Fruit fly (Drosophila melanogaster) whole organism, embryonic: ENCODE measurements around the gene Hmbs.
A peak's percentile ranks its signal among the peaks of the same experiment; 100 is the strongest.

Experiments used
- CG1024 ChIP-seq: fragments of 200-800 bp; sonication (Bioruptor generic); IDR thresholded peaks from 2 replicates; pipeline ENCODE4 v1.3.6; 2022; ENCODE audit warnings: missing biosample characterization, missing genetic modification characterization
- CG10654 ChIP-seq: fragments of 200-800 bp; sonication (Bioruptor generic); optimal IDR thresholded peaks from 2 replicates; lab custom pipeline; 2016; ENCODE audit warnings: missing biosample characterization, missing genetic modification characterization
- CG12219 ChIP-seq: fragments of 200-800 bp; sonication (Bioruptor generic); optimal IDR thresholded peaks from 3 replicates; lab custom pipeline; 2018; ENCODE audit warnings: missing biosample characterization, mild to moderate bottlenecking, missing genetic modification characterization
- CG12769 ChIP-seq: fragments of 200-800 bp; sonication (Bioruptor generic); optimal IDR thresholded peaks from 2 replicates; lab custom pipeline; 2019; ENCODE audit warnings: missing biosample characterization, mild to moderate bottlenecking, missing genetic modification characterization, moderate library complexity
- CG13287 ChIP-seq: fragments of 200-800 bp; sonication (Bioruptor generic); IDR thresholded peaks from 2 replicates; pipeline ENCODE4 v1.3.6; 2022; ENCODE audit warnings: missing biosample characterization, missing genetic modification characterization; ENCODE audit not compliant: partially characterized antibody
- CG14860 ChIP-seq: fragments of 200-800 bp; sonication (Bioruptor generic); IDR thresholded peaks from 3 replicates; pipeline ENCODE4 v1.3.6; 2022; ENCODE audit warnings: missing biosample characterization, missing genetic modification characterization; ENCODE audit not compliant: partially characterized antibody
- CG15696 ChIP-seq: fragments of 200-800 bp; sonication (Bioruptor generic); optimal IDR thresholded peaks from 2 replicates; lab custom pipeline; 2019; ENCODE audit warnings: missing biosample characterization, mild to moderate bottlenecking, missing genetic modification characterization, moderate library complexity
- CG17829 ChIP-seq: fragments of 200-800 bp; optimal IDR thresholded peaks from 2 replicates; lab custom pipeline; 2019; ENCODE audit warnings: missing biosample characterization, mild to moderate bottlenecking, missing genetic modification characterization, moderate library complexity
- CG1832 ChIP-seq: fragments of 200-800 bp; sonication (Bioruptor generic); optimal IDR thresholded peaks from 2 replicates; lab custom pipeline; 2017; ENCODE audit warnings: missing biosample characterization, mild to moderate bottlenecking, missing genetic modification characterization, inconsistent platforms
- CG2889 ChIP-seq: fragments of 200-800 bp; sonication (Bioruptor generic); IDR thresholded peaks from 3 replicates; pipeline ENCODE4 v1.3.6; 2022; ENCODE audit warnings: missing biosample characterization, missing genetic modification characterization
- CG4360 ChIP-seq: fragments of 200-800 bp; sonication (Bioruptor generic); IDR thresholded peaks from 2 replicates; pipeline ENCODE4 v1.3.6; 2022; ENCODE audit warnings: missing biosample characterization, missing genetic modification characterization
- CG4707 ChIP-seq: fragments of 200-800 bp; sonication (Bioruptor generic); optimal IDR thresholded peaks from 2 replicates; lab custom pipeline; 2018; ENCODE audit warnings: missing biosample characterization, mild to moderate bottlenecking, missing genetic modification characterization, moderate library complexity
- CG5953 ChIP-seq: fragments of 200-800 bp; sonication (Bioruptor generic); IDR thresholded peaks from 2 replicates; pipeline ENCODE4 v1.3.6; 2022; ENCODE audit warnings: missing biosample characterization, missing genetic modification characterization
- CG6854 ChIP-seq: fragments of 200-800 bp; sonication (Bioruptor generic); optimal IDR thresholded peaks from 3 replicates; lab custom pipeline; 2017; ENCODE audit warnings: missing biosample characterization, mild to moderate bottlenecking, missing genetic modification characterization
- CG7271 ChIP-seq: fragments of 200-800 bp; sonication (Bioruptor generic); optimal IDR thresholded peaks from 2 replicates; lab custom pipeline; 2018; ENCODE audit warnings: missing biosample characterization, mild to moderate bottlenecking, missing genetic modification characterization, moderate library complexity
- CG7786 ChIP-seq: fragments of 200-800 bp; sonication (Bioruptor generic); optimal IDR thresholded peaks from 2 replicates; lab custom pipeline; 2016; ENCODE audit warnings: missing biosample characterization, missing genetic modification characterization
- CG8089 ChIP-seq: fragments of 200-800 bp; sonication (Bioruptor generic); optimal IDR thresholded peaks from 3 replicates; lab custom pipeline; 2016; ENCODE audit warnings: missing biosample characterization, missing genetic modification characterization
- CG9609 ChIP-seq: fragments of 200-800 bp; sonication (Bioruptor generic); optimal IDR thresholded peaks from 3 replicates; lab custom pipeline; 2016; ENCODE audit warnings: missing biosample characterization, missing genetic modification characterization
- CG9876 ChIP-seq: fragments of 200-800 bp; sonication (Bioruptor generic); optimal IDR thresholded peaks from 2 replicates; lab custom pipeline; 2016; ENCODE audit warnings: missing biosample characterization, missing genetic modification characterization
- CoRest ChIP-seq: fragments of 200-800 bp; sonication (Bioruptor generic); optimal IDR thresholded peaks from 3 replicates; lab custom pipeline; 2018; ENCODE audit warnings: missing biosample characterization, mild to moderate bottlenecking, missing genetic modification characterization, moderate library complexity
- Dbx ChIP-seq: fragments of 200-800 bp; sonication (Bioruptor generic); IDR thresholded peaks from 3 replicates; pipeline ENCODE4 v1.3.6; 2022; ENCODE audit warnings: missing biosample characterization, missing genetic modification characterization
- Doc2 ChIP-seq: fragments of 200-800 bp; sonication (Bioruptor generic); IDR thresholded peaks from 2 replicates; pipeline ENCODE4 v1.3.6; 2022; ENCODE audit warnings: missing biosample characterization, missing genetic modification characterization
- Doc3 ChIP-seq: fragments of 200-800 bp; sonication (Bioruptor generic); IDR thresholded peaks from 3 replicates; pipeline ENCODE4 v1.3.6; 2022; ENCODE audit warnings: missing biosample characterization, missing genetic modification characterization; ENCODE audit not compliant: partially characterized antibody
- Elba2 ChIP-seq: fragments of 200-800 bp; sonication (Bioruptor generic); optimal IDR thresholded peaks from 3 replicates; lab custom pipeline; 2016; ENCODE audit warnings: missing biosample characterization, missing genetic modification characterization
- Fer2 ChIP-seq: fragments of 200-800 bp; sonication (Bioruptor generic); optimal IDR thresholded peaks from 2 replicates; lab custom pipeline; 2018; ENCODE audit warnings: missing biosample characterization, mild to moderate bottlenecking, missing genetic modification characterization, moderate library complexity
- HmgD ChIP-seq: fragments of 200-800 bp; sonication (Bioruptor generic); optimal IDR thresholded peaks from 3 replicates; lab custom pipeline; 2016; ENCODE audit warnings: missing biosample characterization, missing genetic modification characterization
- Lim3 ChIP-seq: fragments of 200-800 bp; sonication (Bioruptor generic); IDR thresholded peaks from 2 replicates; pipeline ENCODE4 v1.3.6; 2022; ENCODE audit warnings: missing biosample characterization, missing genetic modification characterization
- MESR4 ChIP-seq: fragments of 200-800 bp; sonication (Bioruptor generic); optimal IDR thresholded peaks from 2 replicates; lab custom pipeline; 2018; ENCODE audit warnings: missing biosample characterization, mild to moderate bottlenecking, missing genetic modification characterization, moderate library complexity
- NK7.1 ChIP-seq: fragments of 200-800 bp; sonication (Bioruptor generic); optimal IDR thresholded peaks from 3 replicates; lab custom pipeline; 2016; ENCODE audit warnings: missing biosample characterization, missing genetic modification characterization
- Neu2 ChIP-seq: fragments of 200-800 bp; sonication (Bioruptor generic); optimal IDR thresholded peaks from 3 replicates; lab custom pipeline; 2016; ENCODE audit warnings: missing biosample characterization, missing genetic modification characterization, borderline replicate concordance
- NfI ChIP-seq: fragments of 200-800 bp; sonication (Bioruptor generic); optimal IDR thresholded peaks from 3 replicates; lab custom pipeline; 2018; ENCODE audit warnings: missing biosample characterization, mild to moderate bottlenecking, missing genetic modification characterization, moderate library complexity
- Stat92E ChIP-seq, 3 experiments: fragments of >200 bp in 2 of 3; fragments of 200-800 bp in 1 of 3; sonication (Bioruptor generic) in 1 of 3; optimal IDR thresholded peaks; 2 replicates each; lab custom pipeline; 2017 to 2019; ENCODE audit warnings: missing biosample characterization in 3 of 3, missing genetic modification characterization in 3 of 3, mild to moderate bottlenecking in 1 of 3, moderate library complexity in 1 of 3
- az2 ChIP-seq: fragments of 200-800 bp; sonication (Bioruptor generic); optimal IDR thresholded peaks from 3 replicates; lab custom pipeline; 2016; ENCODE audit warnings: missing biosample characterization, missing genetic modification characterization
- cad ChIP-seq: fragments of >200 bp; optimal IDR thresholded peaks from 2 replicates; lab custom pipeline; 2017; ENCODE audit warnings: missing biosample characterization, missing genetic modification characterization
- fru ChIP-seq: fragments of >200 bp; optimal IDR thresholded peaks from 2 replicates; lab custom pipeline; 2017
- gsb-n ChIP-seq: fragments of 200-800 bp; sonication (Bioruptor generic); optimal IDR thresholded peaks from 3 replicates; lab custom pipeline; 2018; ENCODE audit warnings: missing biosample characterization, mild to moderate bottlenecking, missing genetic modification characterization
- hbn ChIP-seq: fragments of 200-800 bp; sonication (Bioruptor generic); IDR thresholded peaks from 2 replicates; pipeline ENCODE4 v1.3.6; 2022; ENCODE audit warnings: missing biosample characterization, missing genetic modification characterization; ENCODE audit not compliant: partially characterized antibody
- jing ChIP-seq: fragments of 200-800 bp; sonication (Bioruptor generic); optimal IDR thresholded peaks from 2 replicates; lab custom pipeline; 2018; ENCODE audit warnings: missing biosample characterization, mild to moderate bottlenecking, missing genetic modification characterization
- ken ChIP-seq: fragments of 200-800 bp; sonication (Bioruptor generic); IDR thresholded peaks from 3 replicates; pipeline ENCODE4 v1.3.6; 2022; ENCODE audit warnings: missing biosample characterization, missing genetic modification characterization
- mirr ChIP-seq: fragments of 200-800 bp; sonication (Bioruptor generic); optimal IDR thresholded peaks from 3 replicates; lab custom pipeline; 2018; ENCODE audit warnings: missing biosample characterization, mild to moderate bottlenecking, missing genetic modification characterization
- odd ChIP-seq: fragments of 200-800 bp; sonication (Bioruptor generic); optimal IDR thresholded peaks from 2 replicates; lab custom pipeline; 2017; ENCODE audit warnings: missing biosample characterization, mild to moderate bottlenecking, missing genetic modification characterization
- org-1 ChIP-seq: fragments of 200-800 bp; sonication (Bioruptor generic); optimal IDR thresholded peaks from 2 replicates; lab custom pipeline; 2017; ENCODE audit warnings: missing biosample characterization, missing genetic modification characterization
- sqz ChIP-seq: fragments of 200-800 bp; sonication (Bioruptor generic); optimal IDR thresholded peaks from 3 replicates; lab custom pipeline; 2018; ENCODE audit warnings: missing biosample characterization, mild to moderate bottlenecking, missing genetic modification characterization
- sr ChIP-seq: fragments of 200-800 bp; sonication (Bioruptor generic); IDR thresholded peaks from 3 replicates; pipeline ENCODE4 v1.3.6; 2022; ENCODE audit warnings: missing biosample characterization, missing genetic modification characterization
- ssp ChIP-seq: fragments of 200-800 bp; sonication (Bioruptor generic); IDR thresholded peaks from 2 replicates; pipeline ENCODE4 v1.3.6; 2022; ENCODE audit warnings: missing biosample characterization, missing genetic modification characterization
- tap ChIP-seq: fragments of 200-800 bp; optimal IDR thresholded peaks from 3 replicates; lab custom pipeline; 2019; ENCODE audit warnings: missing biosample characterization, mild to moderate bottlenecking, missing genetic modification characterization, moderate library complexity
- toy ChIP-seq: fragments of 200-800 bp; sonication (Bioruptor generic); IDR thresholded peaks from 2 replicates; pipeline ENCODE4 v1.3.6; 2022; ENCODE audit warnings: missing biosample characterization, missing genetic modification characterization
- vnd ChIP-seq: fragments of 200-800 bp; sonication (Bioruptor generic); IDR thresholded peaks from 3 replicates; pipeline ENCODE4 v1.3.6; 2022; ENCODE audit warnings: missing biosample characterization, missing genetic modification characterization; ENCODE audit not compliant: partially characterized antibody
- yki ChIP-seq: fragments of >200 bp; optimal IDR thresholded peaks from 3 replicates; lab custom pipeline; 2018
- zfh1 ChIP-seq: fragments of 200-800 bp; sonication (Bioruptor generic); IDR thresholded peaks from 3 replicates; pipeline ENCODE4 v1.3.6; 2022; ENCODE audit warnings: missing biosample characterization, missing genetic modification characterization

Gene Hmbs

DNA sequence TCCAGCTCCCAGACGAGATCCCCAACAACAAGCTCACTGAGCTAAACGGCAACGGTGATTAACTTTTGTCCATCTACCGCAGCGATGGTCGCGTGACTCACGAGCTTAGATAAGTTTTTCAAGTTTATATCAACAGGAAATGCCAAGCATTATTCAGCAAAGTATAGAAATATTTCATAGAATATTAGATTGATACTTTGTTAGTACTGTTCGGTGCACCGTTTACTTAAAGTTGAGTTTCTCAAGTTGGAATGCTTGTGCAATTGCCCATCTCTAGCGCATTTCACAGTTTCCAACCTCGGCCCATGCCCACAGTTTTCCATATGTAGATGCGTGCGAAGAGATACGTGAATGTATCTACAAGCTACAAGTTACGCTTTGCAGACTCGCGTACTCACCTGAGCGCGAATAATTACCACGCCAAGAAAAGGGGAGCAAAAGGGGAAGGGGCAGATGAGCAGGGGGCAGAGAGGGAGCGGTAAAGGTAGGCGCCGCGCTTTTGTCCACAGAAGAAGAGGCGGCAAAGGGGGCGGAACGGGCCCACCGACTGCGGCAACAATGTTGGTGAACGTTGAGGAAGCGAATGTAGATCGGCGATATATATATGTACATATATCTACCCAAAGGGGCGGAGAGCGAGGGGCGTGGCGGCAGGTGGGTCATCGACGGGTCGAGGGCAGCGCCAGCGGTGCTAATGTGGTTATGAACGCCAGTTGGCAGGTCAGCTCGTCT, 41.5 kb downstream of the Hmbs start (continued):
- peak; percentile 4 for TF ChIP-seq gsb-n (tag; lab: Kevin White, UChicago)
- TF ChIP-seq Elba2 (GFP tag; lab: Kevin White, UChicago): no peak
- TF ChIP-seq jing (GFP tag; lab: Kevin White, UChicago): peak; percentile 14
- peak; percentile 2 for TF ChIP-seq CG4707 (GFP tag; lab: Kevin White, UChicago)
- no peak for TF ChIP-seq CG4360 (GFP tag; lab: Robert Waterston, UW)
- TF ChIP-seq Lim3: no peak
- peak; percentile 44 for TF ChIP-seq odd (GFP tag; lab: Kevin White, UChicago)
- TF ChIP-seq zfh1 (GFP tag; lab: Robert Waterston, UW): peak; percentile 53; the same call in 1 of the 3 replicates
- peak; percentile 29 for TF ChIP-seq tap (tag; lab: Kevin White, UChicago)
- TF ChIP-seq CG9609: peak; percentile 3
- no peak for TF ChIP-seq fru (lab: Kevin White, UChicago)
- TF ChIP-seq MESR4: no peak
- no peak for TF ChIP-seq toy (GFP tag; lab: Robert Waterston, UW)
- TF ChIP-seq CG7271 (tag; lab: Kevin White, UChicago): no peak
- peak; percentile 68 for TF ChIP-seq CG13287
- no peak for TF ChIP-seq Dbx (GFP tag; lab: Robert Waterston, UW)
- 0 out of 3 replicates have a peak, but pooled peaks have one; percentile 45 for TF ChIP-seq vnd
- peak; percentile 43; the same call in 1 of the 2 replicates for TF ChIP-seq ssp (GFP tag; lab: Robert Waterston, UW)
- TF ChIP-seq CG5953 (GFP tag; lab: Robert Waterston, UW): peak; percentile 28; the same call in 1 of the 2 replicates
- TF ChIP-seq sqz (GFP tag; lab: Kevin White, UChicago): no peak
- peak; percentile 6 for TF ChIP-seq CG10654 (GFP tag; lab: Kevin White, UChicago)
- peak; percentile 39 for TF ChIP-seq CoRest (tag; lab: Kevin White, UChicago)
- TF ChIP-seq CG14860 (GFP tag; lab: Robert Waterston, UW): peak; percentile 59; the same call in 2 of the 3 replicates
- no peak for TF ChIP-seq Stat92E (GFP tag; optimal IDR thresholded peaks at IDR 0.05; lab: Kevin White, UChicago)
- TF ChIP-seq NK7.1 (GFP tag; lab: Kevin White, UChicago): no peak
- no peak for TF ChIP-seq HmgD (GFP tag; lab: Kevin White, UChicago)
- TF ChIP-seq CG12219 (GFP tag; lab: Kevin White, UChicago): peak; percentile 62

DNA sequence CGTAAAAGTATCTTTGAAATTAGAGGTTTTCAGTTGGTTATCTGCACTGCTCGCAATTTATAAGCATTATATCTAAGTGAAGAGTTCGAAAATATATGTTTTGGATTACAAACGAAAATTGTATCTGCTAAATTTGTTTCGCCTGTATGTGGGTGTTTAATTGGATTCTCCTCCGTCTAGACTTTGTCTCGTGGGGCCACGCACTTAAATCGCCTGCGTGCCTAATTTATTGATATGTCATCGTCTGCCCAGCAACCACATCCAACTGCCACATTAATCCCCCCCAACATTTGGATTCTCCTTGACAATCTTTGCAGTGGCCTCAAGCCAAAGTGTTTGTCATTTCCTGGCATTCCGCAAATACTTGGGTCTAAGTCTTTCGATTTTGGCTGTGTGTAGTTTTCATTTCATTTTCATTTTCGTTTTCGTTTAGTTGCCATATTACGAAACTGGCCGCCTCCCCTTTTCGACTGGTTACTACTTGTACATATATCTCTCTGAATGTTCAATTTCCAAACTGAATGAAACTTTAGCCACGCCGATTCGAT, 43.5 kb downstream of the Hmbs start:
- TF ChIP-seq CG2889 (GFP tag; lab: Robert Waterston, UW) (no peak), Doc3 (GFP tag; lab: Robert Waterston, UW) (no peak), yki (lab: Kevin White, UChicago) (no peak), CG1832 (no peak), CG1024 (GFP tag; lab: Robert Waterston, UW) (no peak), CG7786 (no peak), NfI (GFP tag; lab: Kevin White, UChicago) (no peak), ken (GFP tag; lab: Robert Waterston, UW) (no peak), sr (GFP tag; lab: Robert Waterston, UW) (peak; percentile 62; the same call in 1 of the 3 replicates), mirr (GFP tag; lab: Kevin White, UChicago) (no peak), Neu2 (GFP tag; lab: Kevin White, UChicago) (no peak), org-1 (no peak), Fer2 (tag; lab: Kevin White, UChicago) (no peak), Doc2 (no peak), CG8089 (no peak), CG6854 (GFP tag; lab: Kevin White, UChicago) (no peak), HmgD (GFP tag; lab: Kevin White, UChicago) (no peak), az2 (GFP tag; lab: Kevin White, UChicago) (no peak), CG12769 (tag; lab: Kevin White, UChicago) (peak; percentile 46), hbn (GFP tag; lab: Robert Waterston, UW) (no peak), CG17829 (tag; lab: Kevin White, UChicago) (no peak), CG9876 (GFP tag; lab: Kevin White, UChicago) (no peak), CG15696 (tag; lab: Kevin White, UChicago) (no peak), cad (GFP tag; lab: Kevin White, UChicago) (no peak)
